Fruit fly (Drosophila melanogaster) whole organism, pupa: ENCODE results near the gene emb.
A peak's percentile ranks its signal among the peaks of the same experiment; 100 is the strongest.

Experiments used
- CG10348 ChIP-seq: fragments of 200-800 bp; sonication (Bioruptor generic); IDR thresholded peaks from 2 replicates; pipeline ENCODE4 v1.3.6; 2022; ENCODE audit warnings: missing biosample characterization, missing genetic modification characterization
- CG12605 ChIP-seq: fragments of 200-800 bp; sonication (Bioruptor generic); IDR thresholded peaks from 2 replicates; pipeline ENCODE4 v1.3.6; 2022; ENCODE audit warnings: missing biosample characterization, missing genetic modification characterization
- CG13204 ChIP-seq: fragments of 200-800 bp; sonication (Bioruptor generic); optimal IDR thresholded peaks from 2 replicates; lab custom pipeline; 2018; ENCODE audit warnings: missing biosample characterization, mild to moderate bottlenecking, missing genetic modification characterization, moderate library complexity
- CG14655 ChIP-seq: fragments of 200-800 bp; sonication (Bioruptor generic); optimal IDR thresholded peaks from 3 replicates; lab custom pipeline; 2017; ENCODE audit warnings: mild to moderate bottlenecking, missing biosample characterization, missing genetic modification reagents, missing genetic modification characterization
- CG15710 ChIP-seq: fragments of 200-800 bp; sonication (Bioruptor generic); optimal IDR thresholded peaks from 2 replicates; lab custom pipeline; 2018; ENCODE audit warnings: missing biosample characterization, mild to moderate bottlenecking, missing genetic modification characterization, moderate library complexity
- CG17806 ChIP-seq: fragments of 200-800 bp; sonication (Bioruptor generic); optimal IDR thresholded peaks from 2 replicates; lab custom pipeline; 2018; ENCODE audit warnings: missing biosample characterization, mild to moderate bottlenecking, missing genetic modification characterization, moderate library complexity
- CG32121 ChIP-seq: fragments of 200-800 bp; sonication (Bioruptor generic); IDR thresholded peaks from 2 replicates; pipeline ENCODE4 v1.3.6; 2022; ENCODE audit warnings: missing biosample characterization, missing genetic modification characterization
- CG34367 ChIP-seq: fragments of 200-800 bp; sonication (Bioruptor generic); optimal IDR thresholded peaks from 2 replicates; lab custom pipeline; 2018; ENCODE audit warnings: missing biosample characterization, mild to moderate bottlenecking, missing genetic modification characterization
- CG4496 ChIP-seq: fragments of 200-800 bp; sonication (Bioruptor generic); IDR thresholded peaks from 3 replicates; pipeline ENCODE4 v1.3.6; 2022; ENCODE audit warnings: missing biosample characterization, missing genetic modification characterization
- CG8159 ChIP-seq: fragments of 200-800 bp; sonication (Bioruptor generic); optimal IDR thresholded peaks from 3 replicates; lab custom pipeline; 2018; ENCODE audit warnings: missing biosample characterization, mild to moderate bottlenecking, missing genetic modification characterization, moderate library complexity
- CG8301 ChIP-seq: fragments of 200-800 bp; sonication (Bioruptor generic); optimal IDR thresholded peaks from 2 replicates; lab custom pipeline; 2018; ENCODE audit warnings: missing biosample characterization, mild to moderate bottlenecking, missing genetic modification characterization
- CG9948 ChIP-seq: fragments of 200-800 bp; sonication (Bioruptor generic); optimal IDR thresholded peaks from 2 replicates; lab custom pipeline; 2018; ENCODE audit warnings: missing biosample characterization, mild to moderate bottlenecking, missing genetic modification characterization, moderate library complexity
- D1 ChIP-seq: fragments of 200-800 bp; sonication (Bioruptor generic); optimal IDR thresholded peaks from 2 replicates; lab custom pipeline; 2018; ENCODE audit warnings: missing biosample characterization, mild to moderate bottlenecking, missing genetic modification characterization, moderate library complexity
- EcR ChIP-seq: fragments of 200-800 bp; sonication (Bioruptor generic); optimal IDR thresholded peaks from 3 replicates; lab custom pipeline; 2019; ENCODE audit warnings: missing biosample characterization, missing genetic modification characterization, mild to moderate bottlenecking, moderate library complexity, missing genetic modification reagents
- Ets98B ChIP-seq: fragments of 200-800 bp; sonication (Bioruptor generic); IDR thresholded peaks from 2 replicates; pipeline ENCODE4 v1.3.6; 2022; ENCODE audit warnings: missing biosample characterization, missing genetic modification characterization
- Pif1A ChIP-seq: fragments of 200-800 bp; sonication (Bioruptor generic); optimal IDR thresholded peaks from 3 replicates; lab custom pipeline; 2016; ENCODE audit warnings: missing biosample characterization, missing genetic modification characterization
- Pif1B ChIP-seq: fragments of 200-800 bp; sonication (Bioruptor generic); optimal IDR thresholded peaks from 3 replicates; lab custom pipeline; 2016; ENCODE audit warnings: missing biosample characterization, missing genetic modification characterization
- Snoo ChIP-seq: fragments of 200-800 bp; sonication (Bioruptor generic); optimal IDR thresholded peaks from 3 replicates; lab custom pipeline; 2017; ENCODE audit warnings: missing biosample characterization, mild to moderate bottlenecking, missing genetic modification characterization, inconsistent platforms
- fd96Ca ChIP-seq: fragments of 200-800 bp; sonication (Bioruptor generic); IDR thresholded peaks from 3 replicates; pipeline ENCODE4 v1.3.6; 2022; ENCODE audit warnings: missing biosample characterization, missing genetic modification characterization
- gl ChIP-seq: fragments of 200-800 bp; sonication (Bioruptor generic); optimal IDR thresholded peaks from 2 replicates; lab custom pipeline; 2018; ENCODE audit warnings: missing biosample characterization, mild to moderate bottlenecking, missing genetic modification characterization
- rn ChIP-seq: fragments of 200-800 bp; sonication (Bioruptor generic); IDR thresholded peaks from 2 replicates; pipeline ENCODE4 v1.3.6; 2022; ENCODE audit warnings: missing biosample characterization, missing genetic modification characterization

Gene emb

dm6 chr2L:8402928-8403285 lies 466 bp upstream of the emb start, which contains the start of gene fy:
TSS of gene fy (minus strand) at chr2L:8403280.
- TF ChIP-seq EcR (no peak), CG8301 (tag; lab: Kevin White, UChicago) (no peak), gl (no peak), Ets98B (GFP tag; lab: Robert Waterston, UW) (no peak), Pif1B (GFP tag; lab: Kevin White, UChicago) (no peak)

- peak; percentile 57 for TF ChIP-seq EcR
- no peak for TF ChIP-seq CG12605 (GFP tag; lab: Robert Waterston, UW)
Observed at dm6 chr2L:8411530-8411929, 8.2 kb downstream of the emb start, which contains the start of gene Naglu. TSS of gene Naglu (minus strand) at chr2L:8411868.

- peak; percentile 28 for TF ChIP-seq CG9948
- TF ChIP-seq CG8301 (tag; lab: Kevin White, UChicago) = no peak
- TF ChIP-seq CG4496 (GFP tag; lab: Robert Waterston, UW) = 0 out of 3 replicates have a peak, but pooled peaks have one; percentile 15
- no peak for TF ChIP-seq CG14655 (GFP tag; lab: Kevin White, UChicago)
- no peak for TF ChIP-seq EcR
- TF ChIP-seq CG32121 (GFP tag; lab: Robert Waterston, UW) = peak; percentile 44; the same call in 1 of the 2 replicates
- no peak for TF ChIP-seq gl
- TF ChIP-seq D1 (tag; lab: Kevin White, UChicago) = peak; percentile 39
- TF ChIP-seq CG12605 (GFP tag; lab: Robert Waterston, UW) = no peak
- TF ChIP-seq CG17806 (tag; lab: Kevin White, UChicago) = no peak
- TF ChIP-seq Snoo (tag; lab: Kevin White, UChicago) = no peak
- TF ChIP-seq CG15710 (tag; lab: Kevin White, UChicago) = peak; percentile 28
- no peak for TF ChIP-seq CG10348 (GFP tag; lab: Robert Waterston, UW)
- TF ChIP-seq rn = no peak
- peak; percentile 57 for TF ChIP-seq CG8159 (tag; lab: Kevin White, UChicago)
- no peak for TF ChIP-seq Pif1A (GFP tag; lab: Kevin White, UChicago)
- TF ChIP-seq Ets98B (GFP tag; lab: Robert Waterston, UW) = peak; percentile 35
- no peak for TF ChIP-seq CG34367 (tag; lab: Kevin White, UChicago)
- no peak for TF ChIP-seq CG13204 (GFP tag; lab: Kevin White, UChicago)
- TF ChIP-seq fd96Ca (GFP tag; lab: Robert Waterston, UW) = peak; percentile 25; the same call in 1 of the 3 replicates
- peak; percentile 44 for TF ChIP-seq Pif1B (GFP tag; lab: Kevin White, UChicago)
Observed at dm6 chr2L:8414887-8415883, 11.8 kb downstream of the emb start, which contains the start of the genes CG13398 and Akap200. TSS of gene CG13398 (minus strand) at chr2L:8415256. TSS of gene Akap200 (plus strand) at chr2L:8415690.

DNA sequence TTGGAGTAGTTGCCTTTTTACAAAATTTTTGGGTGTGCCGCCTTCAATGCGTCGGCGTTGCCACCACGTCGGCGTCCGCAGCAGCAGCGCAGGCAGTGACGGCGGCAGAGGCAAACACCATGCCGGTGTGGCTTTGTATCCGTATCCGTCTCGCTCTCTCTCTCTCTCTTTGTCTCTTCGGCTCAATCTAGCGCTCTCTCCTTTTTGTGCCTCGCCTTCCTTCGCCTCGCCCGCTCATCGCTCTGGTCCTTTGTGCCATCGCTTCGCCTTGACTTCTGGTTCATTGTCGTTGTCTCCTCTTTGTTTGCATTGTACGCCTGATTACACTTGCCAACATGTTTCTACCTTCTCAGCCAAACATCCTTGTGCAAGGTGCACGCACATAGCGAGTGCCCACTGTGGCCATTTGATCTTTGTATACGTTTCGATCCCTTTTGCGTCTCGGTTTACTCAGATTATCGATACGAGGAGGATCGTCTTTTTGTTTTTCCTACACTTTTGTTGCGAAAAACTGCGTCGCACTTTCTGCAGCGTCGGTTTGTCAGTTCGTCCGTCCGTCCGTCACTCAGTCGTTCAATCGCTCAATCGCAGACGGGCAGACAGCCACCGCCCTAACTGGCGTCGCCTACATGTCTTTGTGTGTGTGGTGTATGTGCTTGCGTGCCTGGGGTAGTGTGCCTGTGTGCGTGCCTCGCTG lies 13.1 kb downstream of the emb start:
- TF ChIP-seq Pif1B (GFP tag; lab: Kevin White, UChicago) (peak; percentile 68), Ets98B (GFP tag; lab: Robert Waterston, UW) (peak; percentile 30; the same call in 1 of the 2 replicates), CG32121 (GFP tag; lab: Robert Waterston, UW) (peak; percentile 19; the same call in 1 of the 2 replicates), fd96Ca (GFP tag; lab: Robert Waterston, UW) (0 out of 3 replicates have a peak, but pooled peaks have one; percentile 62), CG9948 (peak; percentile 65), rn (no peak), D1 (tag; lab: Kevin White, UChicago) (peak; percentile 0), Pif1A (GFP tag; lab: Kevin White, UChicago) (peak; percentile 82), CG15710 (tag; lab: Kevin White, UChicago) (peak; percentile 60), CG8159 (tag; lab: Kevin White, UChicago) (peak; percentile 69), CG12605 (GFP tag; lab: Robert Waterston, UW) (peak; percentile 35; the same call in 1 of the 2 replicates), gl (peak; percentile 61), CG14655 (GFP tag; lab: Kevin White, UChicago) (peak; percentile 72), CG4496 (GFP tag; lab: Robert Waterston, UW) (peak; percentile 65), CG10348 (GFP tag; lab: Robert Waterston, UW) (no peak), CG17806 (tag; lab: Kevin White, UChicago) (peak; percentile 65), CG34367 (tag; lab: Kevin White, UChicago) (peak; percentile 61), CG13204 (GFP tag; lab: Kevin White, UChicago) (peak; percentile 66), Snoo (tag; lab: Kevin White, UChicago) (peak; percentile 69), CG8301 (tag; lab: Kevin White, UChicago) (peak; percentile 59), EcR (peak; percentile 97)

- no peak for TF ChIP-seq Ets98B (GFP tag; lab: Robert Waterston, UW)
- TF ChIP-seq CG12605 (GFP tag; lab: Robert Waterston, UW) = no peak
- TF ChIP-seq gl = no peak
- TF ChIP-seq CG8301 (tag; lab: Kevin White, UChicago) = no peak
- TF ChIP-seq CG8159 (tag; lab: Kevin White, UChicago) = no peak
- TF ChIP-seq CG10348 (GFP tag; lab: Robert Waterston, UW) = no peak
- no peak for TF ChIP-seq EcR
- no peak for TF ChIP-seq CG13204 (GFP tag; lab: Kevin White, UChicago)
- no peak for TF ChIP-seq Snoo (tag; lab: Kevin White, UChicago)
- no peak for TF ChIP-seq CG4496 (GFP tag; lab: Robert Waterston, UW)
- no peak for TF ChIP-seq fd96Ca (GFP tag; lab: Robert Waterston, UW)
- TF ChIP-seq D1 (tag; lab: Kevin White, UChicago) = no peak
- no peak for TF ChIP-seq CG9948
- no peak for TF ChIP-seq Pif1B (GFP tag; lab: Kevin White, UChicago)
- TF ChIP-seq rn = no peak
Observed at dm6 chr2L:8417562-8417961, 14.2 kb downstream of the emb start.
